Fruit fly (Drosophila melanogaster): ENCODE data around the gene Nhe2.

DNA sequence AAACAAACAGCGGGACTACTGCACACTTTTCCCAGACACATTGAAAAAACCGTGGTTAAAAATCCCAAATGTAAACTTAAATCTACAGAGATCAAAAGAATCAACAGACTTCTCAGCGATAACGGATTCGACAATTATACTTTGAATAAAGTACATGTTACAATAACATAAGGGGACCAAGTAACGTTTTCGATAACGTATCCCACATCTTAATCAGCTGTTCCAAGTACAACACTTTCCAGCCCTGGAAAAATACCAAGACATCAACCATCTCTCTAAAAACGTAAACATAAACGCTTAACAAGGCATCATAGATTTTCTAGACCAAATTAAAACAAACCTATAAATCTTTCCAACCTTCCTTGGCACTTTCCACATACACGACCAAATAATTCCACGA is 49.5 kb downstream of the Nhe2 start:
- TF ChIP-seq CG8478 (optimal IDR thresholded peaks at IDR 0.05): no peak
- TF ChIP-seq EcR (GFP tag; optimal IDR thresholded peaks at IDR 0.05): no peak
- no peak for TF ChIP-seq psq (optimal IDR thresholded peaks at IDR 0.05)

Measured in whole organism.